Fruit fly (Drosophila melanogaster) whole organism, embryonic: Measurements from ENCODE around the gene Rab8.

ENCODE experiments used
- Adf1 ChIP-seq: fragments of 200-800 bp; sonication (Bioruptor generic); IDR thresholded peaks from 2 replicates; pipeline ENCODE4 v1.3.6; 2022; ENCODE audit warnings: missing biosample characterization, missing genetic modification characterization
- Aef1 ChIP-seq: fragments of 200-800 bp; sonication (Bioruptor generic); IDR thresholded peaks from 3 replicates; pipeline ENCODE4 v1.3.6; 2022; ENCODE audit warnings: missing biosample characterization, missing genetic modification characterization
- Awh ChIP-seq: fragments of 200-800 bp; sonication (Bioruptor generic); IDR thresholded peaks from 2 replicates; pipeline ENCODE4, ENCODE4 v1.3.6; 2022; ENCODE audit warnings: missing biosample characterization, missing genetic modification characterization
- Blimp-1 ChIP-seq: fragments of 200-800 bp; sonication (Bioruptor generic); optimal IDR thresholded peaks from 3 replicates; lab custom pipeline; 2018; ENCODE audit warnings: missing biosample characterization, missing genetic modification characterization, mild to moderate bottlenecking, moderate library complexity, missing genetic modification reagents
- CG10543 ChIP-seq: fragments of 200-800 bp; sonication (Bioruptor generic); optimal IDR thresholded peaks from 3 replicates; lab custom pipeline; 2017; ENCODE audit warnings: missing biosample characterization, mild to moderate bottlenecking, missing genetic modification characterization, moderate library complexity
- CG11247 ChIP-seq: fragments of 200-800 bp; sonication (Bioruptor generic); IDR thresholded peaks from 2 replicates; pipeline ENCODE4 v1.3.6; 2022; ENCODE audit warnings: missing biosample characterization, missing genetic modification characterization
- CG12155 ChIP-seq: fragments of 200-800 bp; sonication (Bioruptor generic); optimal IDR thresholded peaks from 3 replicates; lab custom pipeline; 2016; ENCODE audit warnings: missing biosample characterization, missing genetic modification characterization
- CG15696 ChIP-seq: fragments of 200-800 bp; sonication (Bioruptor generic); optimal IDR thresholded peaks from 2 replicates; lab custom pipeline; 2019; ENCODE audit warnings: missing biosample characterization, mild to moderate bottlenecking, missing genetic modification characterization, moderate library complexity
- CG16813 ChIP-seq: fragments of 200-800 bp; sonication (Bioruptor generic); IDR thresholded peaks from 3 replicates; pipeline ENCODE4 v1.3.6; 2022; ENCODE audit warnings: missing biosample characterization, missing genetic modification characterization; ENCODE audit not compliant: partially characterized antibody
- CG17912 ChIP-seq: fragments of 200-800 bp; sonication (Bioruptor generic); optimal IDR thresholded peaks from 2 replicates; lab custom pipeline; 2018; ENCODE audit warnings: missing biosample characterization, mild to moderate bottlenecking, missing genetic modification characterization
- CG1832 ChIP-seq: fragments of 200-800 bp; sonication (Bioruptor generic); optimal IDR thresholded peaks from 2 replicates; lab custom pipeline; 2017; ENCODE audit warnings: missing biosample characterization, mild to moderate bottlenecking, missing genetic modification characterization, inconsistent platforms
- CG2129 ChIP-seq: fragments of 200-800 bp; sonication (Bioruptor generic); IDR thresholded peaks from 2 replicates; pipeline ENCODE4 v1.3.6; 2022; ENCODE audit warnings: missing biosample characterization, missing genetic modification characterization; ENCODE audit not compliant: partially characterized antibody
- CG2199 ChIP-seq: fragments of 200-800 bp; sonication (Bioruptor generic); IDR thresholded peaks from 3 replicates; pipeline ENCODE4 v1.3.6; 2022; ENCODE audit warnings: missing biosample characterization, missing genetic modification characterization
- CG31365 ChIP-seq: fragments of 200-800 bp; sonication (Bioruptor generic); optimal IDR thresholded peaks from 2 replicates; lab custom pipeline; 2018; ENCODE audit warnings: missing biosample characterization, mild to moderate bottlenecking, missing genetic modification characterization
- CG32532 ChIP-seq: fragments of 200-800 bp; sonication (Bioruptor generic); IDR thresholded peaks from 2 replicates; pipeline ENCODE4 v1.3.6; 2022; ENCODE audit warnings: missing biosample characterization, missing genetic modification characterization
- CG3995 ChIP-seq: fragments of 200-800 bp; sonication (Bioruptor generic); optimal IDR thresholded peaks from 3 replicates; lab custom pipeline; 2016; ENCODE audit warnings: missing biosample characterization, missing genetic modification characterization
- CG42726 ChIP-seq: fragments of 200-800 bp; sonication (Bioruptor generic); IDR thresholded peaks from 2 replicates; pipeline ENCODE4 v1.3.6; 2022; ENCODE audit warnings: missing biosample characterization, missing genetic modification characterization; ENCODE audit not compliant: partially characterized antibody
- CG4404 ChIP-seq: fragments of 200-800 bp; sonication (Bioruptor generic); IDR thresholded peaks from 2 replicates; pipeline ENCODE4 v1.3.6; 2022; ENCODE audit warnings: missing biosample characterization, missing genetic modification characterization
- CG4424 ChIP-seq: fragments of 200-800 bp; sonication (Bioruptor generic); optimal IDR thresholded peaks from 3 replicates; lab custom pipeline; 2016; ENCODE audit warnings: missing biosample characterization, missing genetic modification characterization
- CG6175 ChIP-seq: fragments of 200-800 bp; sonication (Bioruptor generic); IDR thresholded peaks from 3 replicates; pipeline ENCODE4 v1.3.6; 2022; ENCODE audit warnings: missing biosample characterization, missing genetic modification characterization
- CG7987 ChIP-seq: fragments of 200-800 bp; sonication (Bioruptor generic); optimal IDR thresholded peaks from 2 replicates; lab custom pipeline; 2018; ENCODE audit warnings: missing biosample characterization, mild to moderate bottlenecking, missing genetic modification characterization, moderate library complexity
- CG8765 ChIP-seq: fragments of 200-800 bp; sonication (Bioruptor generic); IDR thresholded peaks from 2 replicates; pipeline ENCODE4 v1.3.6; 2022; ENCODE audit warnings: missing biosample characterization, missing genetic modification characterization
- CG9215 ChIP-seq: fragments of 200-800 bp; sonication (Bioruptor generic); IDR thresholded peaks from 2 replicates; pipeline ENCODE4 v1.3.6; 2022; ENCODE audit warnings: missing biosample characterization, missing genetic modification characterization
- CG9797 ChIP-seq: fragments of 200-800 bp; sonication (Bioruptor generic); optimal IDR thresholded peaks from 3 replicates; lab custom pipeline; 2018; ENCODE audit warnings: missing biosample characterization, mild to moderate bottlenecking, missing genetic modification characterization
- Dll ChIP-seq: fragments of 200-800 bp; sonication (Bioruptor generic); IDR thresholded peaks from 4 replicates; pipeline ENCODE4 v1.3.6; 2022; ENCODE audit warnings: missing biosample characterization, missing genetic modification characterization; ENCODE audit not compliant: partially characterized antibody
- Doc3 ChIP-seq: fragments of 200-800 bp; sonication (Bioruptor generic); IDR thresholded peaks from 3 replicates; pipeline ENCODE4 v1.3.6; 2022; ENCODE audit warnings: missing biosample characterization, missing genetic modification characterization; ENCODE audit not compliant: partially characterized antibody
- E2f2 ChIP-seq: fragments of 200-800 bp; sonication (Bioruptor generic); IDR thresholded peaks from 2 replicates; pipeline ENCODE4 v1.3.6; 2022; ENCODE audit warnings: missing biosample characterization, missing genetic modification characterization
- Elba2 ChIP-seq: fragments of 200-800 bp; sonication (Bioruptor generic); optimal IDR thresholded peaks from 3 replicates; lab custom pipeline; 2016; ENCODE audit warnings: missing biosample characterization, missing genetic modification characterization
- Gsc ChIP-seq: fragments of 200-800 bp; sonication (Bioruptor generic); IDR thresholded peaks from 2 replicates; pipeline ENCODE4 v1.3.6; 2022; ENCODE audit warnings: missing biosample characterization, missing genetic modification characterization
- HLHmδ ChIP-seq: fragments of 200-800 bp; sonication (Bioruptor generic); optimal IDR thresholded peaks from 2 replicates; lab custom pipeline; 2018; ENCODE audit warnings: missing biosample characterization, mild to moderate bottlenecking, missing genetic modification characterization, moderate library complexity
- Hey ChIP-seq: fragments of 200-800 bp; sonication (Bioruptor generic); optimal IDR thresholded peaks from 3 replicates; lab custom pipeline; 2018; ENCODE audit warnings: missing biosample characterization, mild to moderate bottlenecking, missing genetic modification characterization
- Oli ChIP-seq: fragments of 200-800 bp; sonication (Bioruptor generic); optimal IDR thresholded peaks from 2 replicates; lab custom pipeline; 2018; ENCODE audit warnings: missing biosample characterization, mild to moderate bottlenecking, missing genetic modification characterization, moderate library complexity
- Trl ChIP-seq, 3 experiments: fragments of >200 bp in 2 of 3; fragments of 200-800 bp in 1 of 3; sonication (Bioruptor generic) in 1 of 3; optimal IDR thresholded peaks; 2 replicates in 1 of 3; 3 replicates in 2 of 3; lab custom pipeline; 2016 to 2017; ENCODE audit warnings: missing biosample characterization in 1 of 3, missing genetic modification characterization in 1 of 3
- bcd ChIP-seq: fragments of 200-800 bp; sonication (Bioruptor generic); optimal IDR thresholded peaks from 2 replicates; lab custom pipeline; 2017; ENCODE audit warnings: missing biosample characterization, mild to moderate bottlenecking, missing genetic modification characterization
- chm ChIP-seq: fragments of 200-800 bp; sonication (Bioruptor generic); IDR thresholded peaks from 2 replicates; pipeline ENCODE4 v1.3.6; 2022; ENCODE audit warnings: missing biosample characterization, missing genetic modification characterization
- dm ChIP-seq: fragments of 200-800 bp; sonication (Bioruptor generic); optimal IDR thresholded peaks from 3 replicates; lab custom pipeline; 2016; ENCODE audit warnings: missing biosample characterization, missing genetic modification characterization
- fru ChIP-seq: fragments of >200 bp; optimal IDR thresholded peaks from 2 replicates; lab custom pipeline; 2017
- grn ChIP-seq: fragments of 200-800 bp; sonication (Bioruptor generic); optimal IDR thresholded peaks from 3 replicates; lab custom pipeline; 2017; ENCODE audit warnings: missing biosample characterization, missing genetic modification characterization
- ind ChIP-seq: fragments of 200-800 bp; sonication (Bioruptor generic); optimal IDR thresholded peaks from 3 replicates; lab custom pipeline; 2016; ENCODE audit warnings: missing biosample characterization, missing genetic modification characterization
- kah ChIP-seq: fragments of 200-800 bp; sonication (Bioruptor generic); optimal IDR thresholded peaks from 2 replicates; lab custom pipeline; 2018; ENCODE audit warnings: missing biosample characterization, mild to moderate bottlenecking, missing genetic modification characterization
- ken ChIP-seq: fragments of 200-800 bp; sonication (Bioruptor generic); IDR thresholded peaks from 3 replicates; pipeline ENCODE4 v1.3.6; 2022; ENCODE audit warnings: missing biosample characterization, missing genetic modification characterization
- kni ChIP-seq: fragments of 200-800 bp; sonication (Bioruptor generic); optimal IDR thresholded peaks from 3 replicates; lab custom pipeline; 2017; ENCODE audit warnings: mild to moderate bottlenecking, missing biosample characterization, missing genetic modification reagents, missing genetic modification characterization
- pita ChIP-seq: fragments of 200-800 bp; sonication (Bioruptor generic); optimal IDR thresholded peaks from 2 replicates; lab custom pipeline; 2017; ENCODE audit warnings: missing biosample characterization, mild to moderate bottlenecking, missing genetic modification characterization
- sisA ChIP-seq: fragments of 200-800 bp; sonication (Bioruptor generic); IDR thresholded peaks from 2 replicates; pipeline ENCODE4 v1.3.6; 2022; ENCODE audit warnings: missing biosample characterization, missing genetic modification characterization
- slp2 ChIP-seq: fragments of 200-800 bp; sonication (Bioruptor generic); optimal IDR thresholded peaks from 2 replicates; lab custom pipeline; 2016; ENCODE audit warnings: missing biosample characterization, missing genetic modification characterization
- so ChIP-seq: fragments of 200-800 bp; sonication (Bioruptor generic); IDR thresholded peaks from 3 replicates; pipeline ENCODE4 v1.3.6; 2022; ENCODE audit warnings: missing biosample characterization, missing genetic modification characterization
- sob ChIP-seq: fragments of 200-800 bp; sonication (Bioruptor generic); IDR thresholded peaks from 2 replicates; pipeline ENCODE4 v1.3.6; 2022; ENCODE audit warnings: missing biosample characterization, missing genetic modification characterization
- stwl ChIP-seq: fragments of 200-800 bp; sonication (Bioruptor generic); optimal IDR thresholded peaks from 3 replicates; lab custom pipeline; 2018; ENCODE audit warnings: missing biosample characterization, mild to moderate bottlenecking, missing genetic modification characterization, moderate library complexity
- unpg ChIP-seq: fragments of 200-800 bp; sonication (Bioruptor generic); optimal IDR thresholded peaks from 3 replicates; lab custom pipeline; 2018; ENCODE audit warnings: missing biosample characterization, mild to moderate bottlenecking, missing genetic modification characterization, moderate library complexity
- zen ChIP-seq: fragments of 200-800 bp; sonication (Bioruptor generic); optimal IDR thresholded peaks from 3 replicates; lab custom pipeline; 2018; ENCODE audit warnings: missing biosample characterization, mild to moderate bottlenecking, missing genetic modification characterization, moderate library complexity
- zfh1 ChIP-seq: fragments of 200-800 bp; sonication (Bioruptor generic); IDR thresholded peaks from 3 replicates; pipeline ENCODE4 v1.3.6; 2022; ENCODE audit warnings: missing biosample characterization, missing genetic modification characterization

The Rab8 gene

DNA sequence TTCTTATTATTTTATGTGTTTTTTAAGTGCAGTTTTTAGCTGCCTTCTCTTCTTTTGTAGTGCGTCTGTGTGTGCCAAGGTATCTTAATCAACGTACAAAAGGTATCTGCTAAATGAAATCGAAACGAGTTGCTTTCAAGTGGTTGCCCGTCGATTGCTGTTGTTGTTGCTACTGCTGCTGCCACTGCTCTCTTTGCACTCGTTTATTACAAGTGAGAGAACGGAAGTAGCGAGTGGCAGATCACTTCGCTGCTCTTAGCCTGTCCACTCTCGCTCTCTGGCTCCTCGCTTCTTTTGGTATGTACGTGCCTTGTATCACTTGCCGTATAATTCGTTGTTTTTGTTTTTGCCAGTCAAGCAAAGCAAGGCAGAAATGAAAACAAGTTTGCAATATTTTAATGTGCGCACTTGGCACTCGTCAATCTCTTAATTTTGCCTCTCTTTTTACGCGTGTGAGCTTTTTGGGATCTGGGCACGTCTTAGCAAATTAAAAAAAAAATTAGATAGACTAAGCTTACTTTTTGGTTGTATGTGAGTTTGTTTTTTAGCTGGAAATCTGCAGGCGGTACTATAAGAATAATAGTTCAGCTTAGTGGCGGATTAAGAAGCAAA is 25.5 kb upstream of the Rab8 start (continued):
- TF ChIP-seq CG9215 = no peak
- TF ChIP-seq so (GFP tag; lab: Robert Waterston, UW) = no peak
- no peak for TF ChIP-seq sisA (GFP tag; lab: Robert Waterston, UW)
- TF ChIP-seq Blimp-1 = peak; percentile 59
- no peak for TF ChIP-seq bcd
- TF ChIP-seq dm = no peak
- peak; percentile 39 for TF ChIP-seq kni (GFP tag; lab: Kevin White, UChicago)
- TF ChIP-seq Dll = no peak; the same call in 3 of the 4 replicates
- no peak for TF ChIP-seq CG17912
- no peak for TF ChIP-seq CG4404 (GFP tag; lab: Robert Waterston, UW)
- TF ChIP-seq CG11247 (GFP tag; lab: Robert Waterston, UW) = no peak
- TF ChIP-seq stwl (tag; lab: Kevin White, UChicago) = peak; percentile 7
- no peak for TF ChIP-seq CG42726 (GFP tag; lab: Robert Waterston, UW)
- TF ChIP-seq CG6175 (GFP tag; lab: Robert Waterston, UW) = no peak
- no peak for TF ChIP-seq CG8765 (GFP tag; lab: Robert Waterston, UW)
- peak; percentile 10 for TF ChIP-seq Elba2
- TF ChIP-seq CG4424 (GFP tag; lab: Kevin White, UChicago) = no peak
- no peak for TF ChIP-seq slp2
- no peak for TF ChIP-seq Oli (tag; lab: Kevin White, UChicago)
- no peak for TF ChIP-seq ind (GFP tag; lab: Kevin White, UChicago)
- no peak; the same call in 1 of the 2 replicates for TF ChIP-seq CG32532 (GFP tag; lab: Robert Waterston, UW)
- TF ChIP-seq pita (GFP tag; lab: Kevin White, UChicago) = no peak
- TF ChIP-seq CG15696 (tag; lab: Kevin White, UChicago) = no peak
- peak; percentile 84 to 92 for TF ChIP-seq Trl (optimal IDR thresholded peaks at IDR 0.05; lab: Kevin White, UChicago)
- TF ChIP-seq Trl (GFP tag; optimal IDR thresholded peaks at IDR 0.05; lab: Kevin White, UChicago) = no peak
- no peak for TF ChIP-seq Awh
- TF ChIP-seq fru (lab: Kevin White, UChicago) = peak; percentile 39
- TF ChIP-seq CG12155 (GFP tag; lab: Kevin White, UChicago) = peak; percentile 94
- no peak for TF ChIP-seq CG9797 (GFP tag; lab: Kevin White, UChicago)
- no peak for TF ChIP-seq ken (GFP tag; lab: Robert Waterston, UW)
- TF ChIP-seq grn (GFP tag; lab: Kevin White, UChicago) = peak; percentile 36
- TF ChIP-seq CG16813 (GFP tag; lab: Robert Waterston, UW) = no peak
- peak; percentile 25; the same call in 1 of the 2 replicates for TF ChIP-seq chm
- TF ChIP-seq Gsc (GFP tag; lab: Robert Waterston, UW) = no peak
- TF ChIP-seq Doc3 (GFP tag; lab: Robert Waterston, UW) = no peak
- peak; percentile 5 for TF ChIP-seq HLHmδ (GFP tag; lab: Kevin White, UChicago)

DNA sequence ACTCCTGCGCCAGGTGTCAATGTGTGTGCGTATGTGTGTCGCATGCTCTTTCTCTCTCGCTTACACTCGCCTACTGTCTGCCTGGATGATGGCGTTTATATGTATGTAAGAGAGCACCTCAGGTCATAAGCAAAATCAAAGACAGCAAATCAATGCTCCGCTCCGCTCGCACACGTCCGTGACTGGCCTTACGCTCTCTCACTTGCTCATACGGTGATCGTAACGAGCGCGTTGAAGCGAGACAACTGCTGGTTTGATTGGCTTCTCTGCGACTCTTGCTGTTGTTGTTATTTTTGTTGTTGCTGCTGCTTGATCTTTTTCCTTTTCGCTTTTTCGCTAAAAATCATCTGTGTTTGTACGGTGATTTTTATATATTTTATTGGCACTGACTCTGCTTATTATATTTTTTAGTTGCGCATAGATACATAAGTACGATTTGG is 24.7 kb upstream of the Rab8 start:
- no peak for TF ChIP-seq CG2129 (GFP tag; lab: Robert Waterston, UW)
- peak; percentile 97 for TF ChIP-seq CG1832 (GFP tag; lab: Kevin White, UChicago)
- TF ChIP-seq CG7987 (GFP tag; lab: Kevin White, UChicago) = peak; percentile 9
- peak; percentile 46; the same call in 1 of the 2 replicates for TF ChIP-seq Adf1 (GFP tag; lab: Robert Waterston, UW)
- no peak for TF ChIP-seq zfh1
- TF ChIP-seq CG2199 (GFP tag; lab: Robert Waterston, UW) = peak; percentile 89
- TF ChIP-seq CG31365 (tag; lab: Kevin White, UChicago) = peak; percentile 3
- no peak for TF ChIP-seq unpg (GFP tag; lab: Kevin White, UChicago)
- TF ChIP-seq sob (GFP tag; lab: Robert Waterston, UW) = peak; percentile 32; the same call in 1 of the 2 replicates
- peak; percentile 57 for TF ChIP-seq zen
- TF ChIP-seq CG10543 = peak; percentile 36
- TF ChIP-seq Aef1 (GFP tag; lab: Robert Waterston, UW) = peak; percentile 55; the same call in 2 of the 3 replicates
- peak; percentile 66 for TF ChIP-seq kah (GFP tag; lab: Kevin White, UChicago)
- peak; percentile 17; the same call in 1 of the 2 replicates for TF ChIP-seq E2f2
- peak; percentile 37 for TF ChIP-seq Hey (tag; lab: Kevin White, UChicago)
- peak; percentile 63 for TF ChIP-seq CG3995 (GFP tag; lab: Kevin White, UChicago)
